Worm (Caenorhabditis elegans) whole organism, L3 larva: ENCODE measurements around the gene nhr-237.

ENCODE experiments used
- R02D3.7 ChIP-seq: fragments of 150-350 bp; optimal IDR thresholded peaks from 2 replicates; lab custom pipeline; 2014; ENCODE audit warnings: missing biosample characterization, missing genetic modification characterization
- ceh-28 ChIP-seq: fragments of 150-350 bp; optimal IDR thresholded peaks from 2 replicates; lab custom pipeline; 2014; ENCODE audit warnings: missing biosample characterization, missing genetic modification reagents, missing genetic modification characterization
- elt-2 ChIP-seq: sonication (generic microtip); optimal IDR thresholded peaks from 2 replicates; lab custom pipeline; 2016; ENCODE audit warnings: missing genetic modification reagents, mild to moderate bottlenecking, missing genetic modification characterization, missing compliant biosample characterization
- fkh-10 ChIP-seq: sonication (generic microtip); optimal IDR thresholded peaks from 2 replicates; lab custom pipeline; 2017; ENCODE audit warnings: missing biosample characterization, missing genetic modification reagents, missing genetic modification characterization
- jun-1 ChIP-seq: fragments of 150-350 bp; optimal IDR thresholded peaks from 2 replicates; lab custom pipeline; 2014; ENCODE audit warnings: missing biosample characterization, missing genetic modification reagents, missing genetic modification characterization
- lin-39 ChIP-seq: fragments of 150-350 bp; optimal IDR thresholded peaks from 2 replicates; lab custom pipeline; 2018; ENCODE audit warnings: missing biosample characterization, missing genetic modification reagents, missing genetic modification characterization
- pqm-1 ChIP-seq: fragments of 150-350 bp; optimal IDR thresholded peaks from 2 replicates; lab custom pipeline; 2017; ENCODE audit warnings: missing biosample characterization, missing genetic modification characterization, inconsistent platforms
- skn-1 ChIP-seq: fragments of 150-350 bp; optimal IDR thresholded peaks from 2 replicates; lab custom pipeline; 2014; ENCODE audit warnings: missing biosample characterization, missing genetic modification characterization
- unc-62 ChIP-seq: fragments of 150-350 bp; sonication (generic microtip); optimal IDR thresholded peaks from 4 replicates; lab custom pipeline; 2014; ENCODE audit warnings: missing biosample characterization, missing genetic modification reagents, missing genetic modification characterization
- zag-1 ChIP-seq: fragments of 150-350 bp; optimal IDR thresholded peaks from 2 replicates; lab custom pipeline; 2014; ENCODE audit warnings: missing biosample characterization, missing genetic modification characterization
- ztf-4 ChIP-seq: fragments of 150-350 bp; optimal IDR thresholded peaks from 2 replicates; lab custom pipeline; 2014; ENCODE audit warnings: missing biosample characterization, missing genetic modification characterization

ce11 chrV:1629329-1629728, 2.7 kb upstream of the nhr-237 start, which contains the start of gene nhr-238:
- no peak for TF ChIP-seq unc-62 (GFP tag; lab: Kevin White, UChicago)
- no peak for TF ChIP-seq pqm-1
- TF ChIP-seq ceh-28 (tag; lab: Kevin White, UChicago) = no peak
- TF ChIP-seq zag-1 (tag; lab: Kevin White, UChicago) = no peak
- TF ChIP-seq skn-1 (tag; lab: Kevin White, UChicago) = no peak
- TF ChIP-seq elt-2 (tag; lab: Kevin White, UChicago) = no peak
- TF ChIP-seq jun-1 (tag; lab: Kevin White, UChicago) = no peak
- TF ChIP-seq lin-39 = no peak
- no peak for TF ChIP-seq ztf-4 (tag; lab: Kevin White, UChicago)
- TF ChIP-seq R02D3.7 = no peak
- TF ChIP-seq fkh-10 (GFP tag; lab: Kevin White, UChicago) = no peak
